Worm (Caenorhabditis elegans): ENCODE measurements around the gene dcr-1.

The dcr-1 gene

ce11 chrIII:8129195-8129594, 49.1 kb upstream of the dcr-1 start (continued):
- TF ChIP-seq snpc-3.4 (tag; optimal IDR thresholded peaks at IDR 0.05) = peak; percentile 4
- peak; percentile 32 for TF ChIP-seq tbp1 (GFP tag; optimal IDR thresholded peaks at IDR 0.05)
- TF ChIP-seq ztf-22 (GFP tag; optimal IDR thresholded peaks at IDR 0.05) = no peak
- no peak for TF ChIP-seq nhr-80 (tag; optimal IDR thresholded peaks at IDR 0.05)
- TF ChIP-seq Y56A3A.18 (GFP tag; IDR thresholded peaks at IDR 0.05) = 0 out of 2 replicates have a peak, but pooled peaks have one; percentile 54
- TF ChIP-seq sptf-2 (GFP tag; optimal IDR thresholded peaks at IDR 0.05) = no peak

ce11 chrIII:8126978-8127377, 46.9 kb upstream of the dcr-1 start:
- no peak for TF ChIP-seq cebp-1 (GFP tag; IDR thresholded peaks at IDR 0.05)
- TF ChIP-seq cebp-1 (tag; optimal IDR thresholded peaks at IDR 0.05) = peak; percentile 18
- no peak for TF ChIP-seq B0035.1 (tag; optimal IDR thresholded peaks at IDR 0.05)
- TF ChIP-seq sea-2 (GFP tag; IDR thresholded peaks at IDR 0.05) = no peak
- TF ChIP-seq attf-5 (GFP tag; optimal IDR thresholded peaks at IDR 0.05) = peak; percentile 25
- 0 out of 2 replicates have a peak, but pooled peaks have one; percentile 24 for TF ChIP-seq K11D2.4 (GFP tag; IDR thresholded peaks at IDR 0.05)
- TF ChIP-seq nhr-80 (tag; optimal IDR thresholded peaks at IDR 0.05) = peak; percentile 49
- peak; percentile 77 for TF ChIP-seq zfh-2 (GFP tag; conservative IDR thresholded peaks at IDR 0.05)
- TF ChIP-seq F57C9.4 (tag; optimal IDR thresholded peaks at IDR 0.05) = no peak
- peak; percentile 37 for TF ChIP-seq him-1 (tag; optimal IDR thresholded peaks at IDR 0.05)
- TF ChIP-seq hmg-1.2 (GFP tag; IDR thresholded peaks at IDR 0.05) = peak; percentile 68; the same call in 1 of the 2 replicates
- TF ChIP-seq let-526 (GFP tag; IDR thresholded peaks at IDR 0.05) = no peak

DNA sequence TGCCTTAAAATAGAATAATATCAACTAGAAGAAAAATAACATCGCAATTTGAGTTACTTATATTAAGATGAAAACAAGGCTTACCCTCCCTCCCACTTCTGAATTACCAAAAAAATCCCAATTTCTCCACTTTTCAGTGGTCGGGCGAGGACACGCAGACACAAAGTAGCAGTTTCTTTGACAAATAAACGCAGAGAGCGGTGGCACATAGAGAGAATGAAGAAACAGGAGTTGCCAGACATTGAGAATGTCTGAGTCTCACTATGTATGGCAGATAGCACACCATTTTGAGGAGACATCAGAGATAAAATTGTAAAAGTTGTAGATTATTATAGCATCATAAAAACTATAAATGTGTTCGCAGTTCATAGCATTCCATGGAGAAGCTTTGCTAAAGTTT, 45.2 kb upstream of the dcr-1 start:
- TF ChIP-seq let-607 (tag; optimal IDR thresholded peaks at IDR 0.05) (no peak), ceh-40 (GFP tag; IDR thresholded peaks at IDR 0.05) (no peak), attf-5 (GFP tag; optimal IDR thresholded peaks at IDR 0.05) (peak; percentile 30), bed-2 (GFP tag; IDR thresholded peaks at IDR 0.05) (no peak), lag-1 (GFP tag; IDR thresholded peaks at IDR 0.05) (no peak), repo-1 (tag; optimal IDR thresholded peaks at IDR 0.05) (no peak), nhr-90 (tag; optimal IDR thresholded peaks at IDR 0.05) (no peak), F39B2.1 (GFP tag; IDR thresholded peaks at IDR 0.05) (no peak), snpc-4 (GFP tag; optimal IDR thresholded peaks at IDR 0.05) (no peak), snpc-4 (tag; optimal IDR thresholded peaks at IDR 0.05) (peak in 1 of 4 experiments; percentile 5), ztf-26 (tag; optimal IDR thresholded peaks at IDR 0.05) (no peak), hmg-20 (GFP tag; IDR thresholded peaks at IDR 0.05) (no peak), ceh-79 (tag; optimal IDR thresholded peaks at IDR 0.05) (no peak), lsy-27 (tag; optimal IDR thresholded peaks at IDR 0.05; ENCODE audit: borderline replicate concordance, insufficient read depth) (no peak), lin-54 (GFP tag; optimal IDR thresholded peaks at IDR 0.05) (no peak), efl-1 (GFP tag; optimal IDR thresholded peaks at IDR 0.05) (no peak), nhr-179 (tag; optimal IDR thresholded peaks at IDR 0.05) (no peak), ceh-100 (GFP tag; IDR thresholded peaks at IDR 0.05) (no peak), lin-40 (tag; optimal IDR thresholded peaks at IDR 0.05) (peak; percentile 58), ztf-22 (GFP tag; optimal IDR thresholded peaks at IDR 0.05) (no peak), dpl-1 (GFP tag; optimal IDR thresholded peaks at IDR 0.05) (no peak), madf-10 (tag; optimal IDR thresholded peaks at IDR 0.05) (no peak), K11D2.4 (GFP tag; IDR thresholded peaks at IDR 0.05) (no peak), aptf-2 (GFP tag; conservative IDR thresholded peaks at IDR 0.05) (no peak), ccch-3 (GFP tag; optimal IDR thresholded peaks at IDR 0.05) (no peak), zim-3 (tag; optimal IDR thresholded peaks at IDR 0.05) (no peak), nhr-80 (tag; optimal IDR thresholded peaks at IDR 0.05) (peak; percentile 40), hmg-1.2 (GFP tag; IDR thresholded peaks at IDR 0.05) (peak; percentile 91), F22D6.2 (tag; optimal IDR thresholded peaks at IDR 0.05) (no peak), F37B4.10 (GFP tag; IDR thresholded peaks at IDR 0.05) (no peak), ztf-25 (GFP tag; IDR thresholded peaks at IDR 0.05) (no peak), snpc-3.4 (tag; optimal IDR thresholded peaks at IDR 0.05) (no peak), hrde-1 (tag; optimal IDR thresholded peaks at IDR 0.05; ENCODE audit: borderline replicate concordance) (no peak), sea-2 (GFP tag; IDR thresholded peaks at IDR 0.05) (no peak), cebp-1 (GFP tag; IDR thresholded peaks at IDR 0.05) (no peak), cebp-1 (tag; optimal IDR thresholded peaks at IDR 0.05) (peak; percentile 45), F57C9.4 (tag; optimal IDR thresholded peaks at IDR 0.05) (no peak), unc-62 (GFP tag; optimal IDR thresholded peaks at IDR 0.05) (no peak)

All from whole organism, young adult.